Fruit fly (Drosophila melanogaster) whole organism, pupa: ENCODE measurements around the gene mthl15.

Source experiments
- CG10348 ChIP-seq: fragments of 200-800 bp; sonication (Bioruptor generic); IDR thresholded peaks from 2 replicates; pipeline ENCODE4 v1.3.6; 2022; ENCODE audit warnings: missing biosample characterization, missing genetic modification characterization
- CG12605 ChIP-seq: fragments of 200-800 bp; sonication (Bioruptor generic); IDR thresholded peaks from 2 replicates; pipeline ENCODE4 v1.3.6; 2022; ENCODE audit warnings: missing biosample characterization, missing genetic modification characterization
- CG17806 ChIP-seq: fragments of 200-800 bp; sonication (Bioruptor generic); optimal IDR thresholded peaks from 2 replicates; lab custom pipeline; 2018; ENCODE audit warnings: missing biosample characterization, mild to moderate bottlenecking, missing genetic modification characterization, moderate library complexity

dm6 chr2L:10251592-10251991 is 13.5 kb upstream of the mthl15 start, which contains the start of gene Ror:
- TF ChIP-seq CG17806 (tag; lab: Kevin White, UChicago) (no peak), CG12605 (GFP tag; lab: Robert Waterston, UW) (no peak), CG10348 (no peak)
